Worm (Caenorhabditis elegans) whole organism, L2 larva: ENCODE data around the gene T03F7.5.

Experiments
- alr-1 ChIP-seq: fragments of 150-350 bp; optimal IDR thresholded peaks from 2 replicates; lab custom pipeline; 2014; ENCODE audit warnings: missing biosample characterization, missing genetic modification characterization
- aly-2 ChIP-seq: fragments of 150-350 bp; optimal IDR thresholded peaks from 2 replicates; lab custom pipeline; 2014; ENCODE audit warnings: missing biosample characterization, missing genetic modification characterization
- unc-62 ChIP-seq: fragments of 150-350 bp; optimal IDR thresholded peaks from 2 replicates; lab custom pipeline; 2014; ENCODE audit warnings: missing biosample characterization, missing genetic modification reagents, missing genetic modification characterization
- ztf-11 ChIP-seq: sonication (generic microtip); optimal IDR thresholded peaks from 2 replicates; lab custom pipeline; 2017; ENCODE audit warnings: missing biosample characterization, missing genetic modification characterization

DNA sequence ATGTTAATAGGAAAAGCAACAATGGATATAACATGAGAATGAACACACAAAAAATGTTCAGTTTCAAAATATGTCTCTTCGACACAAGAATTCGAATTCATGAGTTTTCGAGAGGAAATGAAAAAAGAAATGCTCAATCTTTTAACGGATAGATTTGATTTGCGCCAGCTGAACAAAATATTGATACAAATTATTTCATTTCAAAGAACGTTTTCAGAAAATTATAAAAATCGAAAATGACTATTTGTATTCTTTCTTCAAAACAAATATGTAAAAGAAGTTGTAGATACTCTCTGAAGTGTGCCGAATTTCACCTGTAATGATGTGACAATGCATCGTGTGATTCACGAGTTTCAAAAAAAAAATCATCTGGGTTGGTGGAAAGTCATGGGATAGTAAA, 2.0 kb upstream of the T03F7.5 start, which contains the start of gene srh-47:
- no peak for TF ChIP-seq ztf-11
- TF ChIP-seq unc-62 (GFP tag; lab: Kevin White, UChicago): no peak
- TF ChIP-seq alr-1: no peak
- no peak for TF ChIP-seq aly-2 (tag; lab: Kevin White, UChicago)
